Worm (Caenorhabditis elegans): ENCODE results near the gene F26G1.2.

The F26G1.2 gene

ce11 chrII:4793320-4793719, 30.4 kb downstream of the F26G1.2 start:
- TF ChIP-seq unc-39 (tag; optimal IDR thresholded peaks at IDR 0.05) (no peak), nhr-77 (tag; optimal IDR thresholded peaks at IDR 0.05) (no peak), nhr-67 (tag; optimal IDR thresholded peaks at IDR 0.05) (no peak), egl-27 (tag; optimal IDR thresholded peaks at IDR 0.05) (no peak), zag-1 (tag; optimal IDR thresholded peaks at IDR 0.05) (no peak), jun-1 (tag; optimal IDR thresholded peaks at IDR 0.05) (no peak), nhr-23 (tag; optimal IDR thresholded peaks at IDR 0.05) (no peak), R02D3.7 (tag; optimal IDR thresholded peaks at IDR 0.05) (no peak), mml-1 (tag; optimal IDR thresholded peaks at IDR 0.05) (no peak), aly-2 (tag; optimal IDR thresholded peaks at IDR 0.05) (no peak), mdl-1 (tag; optimal IDR thresholded peaks at IDR 0.05) (no peak), nfya-1 (tag; optimal IDR thresholded peaks at IDR 0.05; ENCODE audit: insufficient read depth) (no peak), hmg-11 (tag; optimal IDR thresholded peaks at IDR 0.05) (no peak), skn-1 (tag; optimal IDR thresholded peaks at IDR 0.05) (no peak), ama-1 (optimal IDR thresholded peaks at IDR 0.05) (no peak), ztf-11 (tag; optimal IDR thresholded peaks at IDR 0.05) (no peak), lin-39 (tag; optimal IDR thresholded peaks at IDR 0.05) (no peak), fkh-10 (GFP tag; optimal IDR thresholded peaks at IDR 0.05) (no peak), nhr-43 (tag; optimal IDR thresholded peaks at IDR 0.05; ENCODE audit: poor library complexity, severe bottlenecking) (no peak), ceh-28 (tag; optimal IDR thresholded peaks at IDR 0.05) (no peak)

ce11 chrII:4795461-4795860, 32.6 kb downstream of the F26G1.2 start, which contains the start of gene C33F10.4:
Gene C33F10.4 (plus strand): TSS chrII:4795761.
- TF ChIP-seq lin-15B (tag; optimal IDR thresholded peaks at IDR 0.05): no peak
- TF ChIP-seq nfya-1 (tag; optimal IDR thresholded peaks at IDR 0.05; ENCODE audit: insufficient read depth): no peak
- TF ChIP-seq nhr-237 (tag; optimal IDR thresholded peaks at IDR 0.05): no peak
- no peak for TF ChIP-seq nhr-23 (tag; optimal IDR thresholded peaks at IDR 0.05)
- TF ChIP-seq nhr-77 (tag; optimal IDR thresholded peaks at IDR 0.05): no peak
- TF ChIP-seq ceh-9 (tag; optimal IDR thresholded peaks at IDR 0.05): no peak
- no peak for TF ChIP-seq ceh-16 (tag; optimal IDR thresholded peaks at IDR 0.05)
- no peak for TF ChIP-seq daf-12 (tag; optimal IDR thresholded peaks at IDR 0.05)
- no peak for TF ChIP-seq nhr-12 (tag; optimal IDR thresholded peaks at IDR 0.05)
- TF ChIP-seq elt-3 (tag; optimal IDR thresholded peaks at IDR 0.05): no peak
- no peak for TF ChIP-seq lsy-12 (tag; optimal IDR thresholded peaks at IDR 0.05)
- no peak for TF ChIP-seq nhr-25 (tag; optimal IDR thresholded peaks at IDR 0.05)
- TF ChIP-seq zag-1 (tag; optimal IDR thresholded peaks at IDR 0.05): no peak
- no peak for TF ChIP-seq unc-39 (tag; optimal IDR thresholded peaks at IDR 0.05)
- TF ChIP-seq R02D3.7 (tag; optimal IDR thresholded peaks at IDR 0.05): no peak
- TF ChIP-seq tbx-2 (tag; optimal IDR thresholded peaks at IDR 0.05): no peak
- no peak for TF ChIP-seq nhr-67 (tag; optimal IDR thresholded peaks at IDR 0.05)
- TF ChIP-seq skn-1 (tag; optimal IDR thresholded peaks at IDR 0.05): no peak

ce11 chrII:4797071-4797470, 34.2 kb downstream of the F26G1.2 start, which contains the start of gene C33F10.14:
Gene C33F10.14 (plus strand): TSS chrII:4797371.
- TF ChIP-seq nfya-1 (tag; optimal IDR thresholded peaks at IDR 0.05; ENCODE audit: insufficient read depth): no peak

ce11 chrII:4800524-4800923, 37.6 kb downstream of the F26G1.2 start:
- TF ChIP-seq fkh-2 (tag; optimal IDR thresholded peaks at IDR 0.05) (no peak), ceh-9 (tag; optimal IDR thresholded peaks at IDR 0.05) (no peak), ama-1 (optimal IDR thresholded peaks at IDR 0.05) (no peak), eor-1 (tag; optimal IDR thresholded peaks at IDR 0.05) (no peak)

ce11 chrII:4802917-4803316, 40.0 kb downstream of the F26G1.2 start:
- TF ChIP-seq pha-4 (tag; optimal IDR thresholded peaks at IDR 0.05): peak; percentile 10
- no peak for TF ChIP-seq ztf-11 (tag; optimal IDR thresholded peaks at IDR 0.05)
- TF ChIP-seq lin-15B (tag; optimal IDR thresholded peaks at IDR 0.05): no peak
- TF ChIP-seq elt-2 (tag; optimal IDR thresholded peaks at IDR 0.05): peak; percentile 96
- no peak for TF ChIP-seq hmg-11 (tag; optimal IDR thresholded peaks at IDR 0.05)
- TF ChIP-seq pqm-1 (tag; optimal IDR thresholded peaks at IDR 0.05): peak; percentile 38
- TF ChIP-seq ceh-82 (tag; optimal IDR thresholded peaks at IDR 0.05): no peak
